Fruit fly (Drosophila melanogaster) ovary, adult (tissue): ENCODE results near the gene CG32243.

ENCODE experiments used
- CG17801 ChIP-seq: fragments of 200-800 bp; optimal IDR thresholded peaks from 2 replicates; lab custom pipeline; 2019; ENCODE audit warnings: missing biosample characterization, mild to moderate bottlenecking, missing genetic modification characterization, moderate library complexity; ENCODE audit not compliant: partially characterized antibody

CG32243 gene

DNA sequence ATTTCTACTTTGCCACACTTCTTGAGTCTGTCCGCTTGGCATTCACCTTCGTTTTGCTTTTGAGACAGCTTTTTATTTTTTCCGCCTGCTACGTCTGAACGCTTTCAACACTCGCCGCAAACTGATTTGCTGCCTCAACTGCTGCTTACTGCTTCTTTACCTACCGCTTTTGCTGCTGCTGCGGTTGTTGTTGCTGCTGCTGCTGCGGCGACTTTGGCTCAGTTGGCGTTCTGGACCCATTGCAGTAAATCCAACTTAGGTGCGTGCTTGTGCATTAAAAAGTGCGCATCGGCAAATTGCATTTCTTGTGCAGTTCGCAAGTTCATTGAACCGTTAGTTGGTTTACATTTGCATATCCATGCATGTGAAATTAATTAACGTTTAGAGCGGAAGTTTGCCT lies 32.7 kb downstream of the CG32243 start, which contains the start of gene NT1:
NT1 (minus strand) TSS at position 127 of the 400 bp plus-strand sequence.
- no peak for TF ChIP-seq CG17801 (GFP tag; lab: Kevin White, UChicago)

DNA sequence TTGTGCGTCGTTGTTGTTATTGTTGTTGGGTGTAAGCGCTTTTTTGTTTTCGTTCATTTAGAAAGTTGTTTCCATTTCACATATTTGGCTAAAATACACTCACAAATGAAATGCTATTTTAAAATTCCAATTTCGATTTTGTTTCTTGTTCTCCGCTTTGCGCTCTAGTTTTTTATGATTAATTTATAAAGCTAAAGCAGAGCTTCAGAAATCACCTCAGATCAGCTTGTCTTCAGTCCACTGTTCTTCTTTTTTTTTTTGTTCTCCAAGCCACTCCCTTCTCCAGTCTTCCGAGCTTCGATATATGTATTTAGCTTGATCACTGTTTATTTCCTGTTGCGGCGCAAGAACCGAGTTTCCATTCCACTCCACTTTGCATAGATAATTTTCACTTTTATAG lies 33.2 kb downstream of the CG32243 start:
- TF ChIP-seq CG17801 (GFP tag; lab: Kevin White, UChicago): no peak

DNA sequence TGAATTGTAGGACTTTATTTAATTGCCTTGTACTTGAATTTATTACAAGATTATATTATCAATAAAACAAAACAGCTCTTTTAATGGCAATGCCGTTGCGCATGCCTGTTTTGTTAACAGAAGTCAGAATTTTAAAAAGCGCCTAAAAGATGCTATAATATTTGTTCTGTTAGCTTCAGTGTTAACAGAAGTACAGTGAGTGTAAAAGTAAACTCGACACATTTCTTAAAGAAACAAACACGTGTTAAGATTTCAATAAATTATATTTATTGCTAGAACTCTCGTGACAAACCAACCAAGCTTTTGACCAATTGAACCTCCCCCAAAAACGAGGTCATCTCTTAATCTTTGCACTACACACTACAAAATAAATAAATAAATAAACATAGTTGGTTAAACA lies 39.6 kb downstream of the CG32243 start:
- no peak for TF ChIP-seq CG17801 (GFP tag; lab: Kevin White, UChicago)

DNA sequence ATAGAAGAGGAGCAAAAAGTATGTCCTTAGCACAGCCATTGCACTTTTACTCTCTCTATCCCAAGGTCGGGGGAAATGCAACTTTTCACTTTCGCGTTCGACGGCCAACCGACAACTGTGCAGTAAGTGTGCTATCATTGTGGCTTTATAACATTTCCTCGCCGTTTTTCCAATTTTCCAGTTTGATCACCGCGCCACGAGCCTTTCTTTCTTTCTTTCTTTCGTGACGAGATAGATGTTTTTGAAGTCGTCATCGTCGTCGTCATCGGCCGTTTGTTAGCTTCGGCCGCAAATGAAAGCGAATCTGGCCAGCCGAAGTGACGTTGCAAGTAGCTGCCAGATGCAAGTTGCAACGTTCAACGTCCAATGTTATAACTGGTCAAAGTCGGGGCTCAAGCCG lies 40.6 kb downstream of the CG32243 start, which contains the start of gene CG13720:
CG13720 (minus strand) TSS at position 101 of the 400 bp plus-strand sequence.
- no peak for TF ChIP-seq CG17801 (GFP tag; lab: Kevin White, UChicago)

DNA sequence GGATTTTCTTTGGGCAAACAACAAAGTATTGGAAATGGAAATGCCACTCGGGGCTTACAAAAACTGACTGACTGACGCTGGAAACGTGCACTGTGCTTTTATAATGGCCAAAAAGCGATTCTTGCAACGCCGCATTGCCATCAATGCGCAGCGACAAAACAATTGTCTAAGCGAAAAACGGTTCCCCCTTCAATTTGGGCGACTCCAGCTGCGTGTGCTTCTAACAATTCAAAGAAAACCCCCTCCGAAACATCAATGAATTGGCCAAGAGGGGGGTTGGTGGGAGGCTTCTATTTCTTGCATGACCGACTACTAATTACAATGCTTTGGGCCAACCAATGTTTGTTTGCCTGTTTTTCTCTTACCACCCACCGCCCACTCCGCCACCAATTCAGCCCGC lies 43.4 kb downstream of the CG32243 start, which contains the start of gene CG13721:
CG13721 (minus strand) TSS at position 101 of the 400 bp plus-strand sequence.
- no peak for TF ChIP-seq CG17801 (GFP tag; lab: Kevin White, UChicago)

DNA sequence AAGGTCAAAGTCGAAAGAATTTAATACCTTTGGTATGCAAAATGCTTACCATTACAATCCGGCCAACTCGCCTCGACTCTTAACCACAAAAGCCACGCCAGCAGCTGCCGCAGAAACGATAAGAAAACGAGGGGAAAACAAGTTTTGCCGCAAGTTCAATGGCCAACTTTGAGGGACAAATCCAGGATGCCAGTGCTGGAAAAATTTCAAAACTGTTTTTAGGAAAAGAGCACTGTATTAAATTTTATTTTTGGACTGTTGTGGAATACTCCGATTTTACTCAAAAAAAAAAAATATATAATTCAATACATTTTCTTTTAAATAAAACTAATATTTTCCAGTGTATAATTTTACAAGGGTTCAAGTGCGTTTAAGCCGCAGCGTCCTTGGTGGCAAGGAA lies 46.4 kb downstream of the CG32243 start:
- no peak for TF ChIP-seq CG17801 (GFP tag; lab: Kevin White, UChicago)

DNA sequence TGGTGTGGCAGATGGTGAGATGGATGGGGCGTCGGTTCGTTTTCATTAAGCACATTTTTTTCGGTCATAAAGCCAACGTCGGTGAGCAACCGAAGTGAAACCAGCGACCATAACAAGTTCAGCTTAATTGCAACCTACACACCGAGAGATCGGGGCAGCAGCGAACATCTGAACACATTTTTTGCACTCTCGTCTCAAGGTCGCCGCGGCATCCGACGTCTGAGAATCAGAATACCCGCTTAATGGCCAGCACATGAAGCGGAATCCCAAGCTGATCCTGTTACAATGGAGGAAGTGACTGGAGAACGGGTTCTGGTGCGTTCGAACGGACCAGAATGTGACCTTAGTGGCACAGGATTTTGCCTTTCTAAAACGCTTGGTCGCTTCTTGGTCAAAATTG lies 47.4 kb downstream of the CG32243 start:
- no peak for TF ChIP-seq CG17801 (GFP tag; lab: Kevin White, UChicago)

DNA sequence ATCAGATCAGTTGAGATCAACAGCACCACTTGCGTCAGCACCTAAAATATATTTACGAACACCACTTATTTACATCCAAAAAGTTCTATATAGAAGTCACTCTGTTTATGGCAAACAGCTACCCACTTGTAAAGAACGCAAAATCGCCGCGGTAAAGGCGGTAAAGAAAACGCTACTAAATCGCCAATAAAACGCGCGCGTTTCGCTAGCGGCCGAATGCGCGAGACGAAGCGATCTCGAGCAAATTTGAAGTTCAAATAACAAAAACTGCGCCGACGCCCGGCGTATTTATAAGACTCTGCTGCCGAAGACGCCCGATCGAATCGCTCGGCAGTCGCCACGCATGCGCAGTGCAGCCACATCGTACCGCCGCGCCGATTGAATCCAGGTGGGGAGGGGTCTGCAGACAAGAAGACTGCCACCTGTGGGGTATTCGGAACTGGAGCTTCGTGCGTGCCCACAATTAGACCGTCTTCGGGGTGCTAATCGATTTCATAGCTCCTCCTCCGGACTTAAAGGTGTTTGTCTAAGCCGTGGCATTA lies 50.3 kb downstream of the CG32243 start, which contains the start of gene CG13722:
CG13722 (minus strand) TSS at position 262 of the 542 bp plus-strand sequence.
- TF ChIP-seq CG17801 (GFP tag; lab: Kevin White, UChicago): no peak

DNA sequence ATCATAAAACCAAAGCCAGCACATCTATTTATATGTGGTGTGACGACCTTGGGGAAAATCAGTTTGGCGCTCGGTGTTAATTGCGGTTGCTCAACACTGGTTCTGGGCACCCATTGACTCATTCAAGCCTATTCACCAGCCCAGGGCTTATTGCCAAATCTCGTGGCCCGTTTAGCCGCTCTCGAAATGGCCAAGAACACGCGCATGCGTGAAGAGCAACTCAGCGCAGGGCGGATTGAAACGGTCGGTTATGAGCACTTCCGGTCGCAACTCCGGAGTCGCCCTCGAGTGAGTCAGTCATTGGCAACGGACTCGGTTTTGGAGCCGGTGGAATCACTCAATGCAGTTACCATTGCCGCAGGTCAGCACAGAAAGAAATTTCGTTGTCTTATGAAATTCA lies 51.6 kb downstream of the CG32243 start:
- no peak for TF ChIP-seq CG17801 (GFP tag; lab: Kevin White, UChicago)
